Worm (Caenorhabditis elegans) whole organism, L2 larva: Measurements from ENCODE around the gene mrps-33.

Source experiments
- dmd-4 ChIP-seq: sonication (generic microtip); optimal IDR thresholded peaks from 2 replicates; lab custom pipeline; 2017; ENCODE audit warnings: missing biosample characterization, missing genetic modification characterization
- lin-13 ChIP-seq: fragments of 150-350 bp; optimal IDR thresholded peaks from 2 replicates; lab custom pipeline; 2014; ENCODE audit warnings: missing biosample characterization, missing genetic modification reagents, missing genetic modification characterization
- sem-4 ChIP-seq: fragments of 150-350 bp; optimal IDR thresholded peaks from 2 replicates; lab custom pipeline; 2014; ENCODE audit warnings: missing biosample characterization, missing genetic modification reagents, missing genetic modification characterization

- no peak for TF ChIP-seq dmd-4 (tag; lab: Kevin White, UChicago)
- no peak for TF ChIP-seq lin-13 (GFP tag; lab: Kevin White, UChicago)
- no peak for TF ChIP-seq sem-4 (tag; lab: Kevin White, UChicago)
Measured at ce11 chrIV:8737787-8738186, 2.0 kb downstream of the mrps-33 start, which contains the start of gene F21D5.4.
